Fruit fly (Drosophila melanogaster) whole organism, embryonic: ENCODE results near the gene Sry-alpha.
A peak's percentile ranks its signal among the peaks of the same experiment; 100 is the strongest.

Experiments
- Abd-B ChIP-seq: fragments of 200-800 bp; sonication (Bioruptor generic); optimal IDR thresholded peaks from 2 replicates; lab custom pipeline; 2018; ENCODE audit warnings: missing biosample characterization, mild to moderate bottlenecking, missing genetic modification characterization, moderate library complexity
- Atf6 ChIP-seq: fragments of 200-800 bp; sonication (Bioruptor generic); IDR thresholded peaks from 2 replicates; pipeline ENCODE4 v1.3.6; 2022; ENCODE audit warnings: missing biosample characterization, missing genetic modification characterization
- Bdp1 ChIP-seq: fragments of 200-800 bp; sonication (Bioruptor generic); optimal IDR thresholded peaks from 3 replicates; lab custom pipeline; 2016; ENCODE audit warnings: missing biosample characterization, missing genetic modification characterization
- Blimp-1 ChIP-seq: fragments of 200-800 bp; sonication (Bioruptor generic); optimal IDR thresholded peaks from 3 replicates; lab custom pipeline; 2018; ENCODE audit warnings: missing biosample characterization, missing genetic modification characterization, mild to moderate bottlenecking, moderate library complexity, missing genetic modification reagents
- CG1024 ChIP-seq: fragments of 200-800 bp; sonication (Bioruptor generic); IDR thresholded peaks from 2 replicates; pipeline ENCODE4 v1.3.6; 2022; ENCODE audit warnings: missing biosample characterization, missing genetic modification characterization
- CG10366 ChIP-seq: fragments of 200-800 bp; sonication (Bioruptor generic); IDR thresholded peaks from 2 replicates; pipeline ENCODE4 v1.3.6; 2022; ENCODE audit warnings: missing biosample characterization, missing genetic modification characterization
- CG10565 ChIP-seq: fragments of 200-800 bp; sonication (Bioruptor generic); optimal IDR thresholded peaks from 3 replicates; lab custom pipeline; 2016; ENCODE audit warnings: missing biosample characterization, mild to moderate bottlenecking, missing genetic modification characterization
- CG10959 ChIP-seq: fragments of 200-800 bp; sonication (Bioruptor generic); IDR thresholded peaks from 2 replicates; pipeline ENCODE4 v1.3.6; 2022; ENCODE audit warnings: missing biosample characterization, missing genetic modification characterization
- CG11504 ChIP-seq: fragments of 200-800 bp; sonication (Bioruptor generic); optimal IDR thresholded peaks from 3 replicates; lab custom pipeline; 2019; ENCODE audit warnings: missing biosample characterization, mild to moderate bottlenecking, missing genetic modification characterization, moderate library complexity
- CG12942 ChIP-seq: fragments of 200-800 bp; sonication (Bioruptor generic); optimal IDR thresholded peaks from 3 replicates; lab custom pipeline; 2016; ENCODE audit warnings: missing biosample characterization, missing genetic modification characterization
- CG13624 ChIP-seq: fragments of 200-800 bp; sonication (Bioruptor generic); optimal IDR thresholded peaks from 2 replicates; lab custom pipeline; 2016; ENCODE audit warnings: missing biosample characterization, missing genetic modification characterization
- CG15479 ChIP-seq: fragments of 200-800 bp; sonication (Bioruptor generic); optimal IDR thresholded peaks from 3 replicates; lab custom pipeline; 2019; ENCODE audit warnings: missing biosample characterization, mild to moderate bottlenecking, missing genetic modification characterization, moderate library complexity
- CG18599 ChIP-seq: fragments of 200-800 bp; sonication (Bioruptor generic); optimal IDR thresholded peaks from 3 replicates; lab custom pipeline; 2017; ENCODE audit warnings: missing biosample characterization, missing genetic modification characterization, mild to moderate bottlenecking, moderate library complexity, missing genetic modification reagents
- CG2678 ChIP-seq: fragments of 200-800 bp; sonication (Bioruptor generic); optimal IDR thresholded peaks from 3 replicates; lab custom pipeline; 2019; ENCODE audit warnings: missing biosample characterization, mild to moderate bottlenecking, missing genetic modification characterization, moderate library complexity
- CG2889 ChIP-seq: fragments of 200-800 bp; sonication (Bioruptor generic); IDR thresholded peaks from 3 replicates; pipeline ENCODE4 v1.3.6; 2022; ENCODE audit warnings: missing biosample characterization, missing genetic modification characterization
- CG4282 ChIP-seq: fragments of 200-800 bp; sonication (Bioruptor generic); optimal IDR thresholded peaks from 2 replicates; lab custom pipeline; 2016; ENCODE audit warnings: missing biosample characterization, missing genetic modification characterization
- CG43689 ChIP-seq: fragments of 200-800 bp; sonication (Bioruptor generic); IDR thresholded peaks from 2 replicates; pipeline ENCODE4 v1.3.6; 2022; ENCODE audit warnings: missing biosample characterization, missing genetic modification characterization
- CG4707 ChIP-seq: fragments of 200-800 bp; sonication (Bioruptor generic); optimal IDR thresholded peaks from 2 replicates; lab custom pipeline; 2018; ENCODE audit warnings: missing biosample characterization, mild to moderate bottlenecking, missing genetic modification characterization, moderate library complexity
- CG4730 ChIP-seq: fragments of 200-800 bp; sonication (Bioruptor generic); IDR thresholded peaks from 2 replicates; pipeline ENCODE4 v1.3.6; 2022; ENCODE audit warnings: missing biosample characterization, missing genetic modification characterization
- CG9876 ChIP-seq: fragments of 200-800 bp; sonication (Bioruptor generic); optimal IDR thresholded peaks from 2 replicates; lab custom pipeline; 2016; ENCODE audit warnings: missing biosample characterization, missing genetic modification characterization
- Optix ChIP-seq: fragments of 200-800 bp; sonication (Bioruptor generic); IDR thresholded peaks from 3 replicates; pipeline ENCODE4 v1.3.6; 2022; ENCODE audit warnings: missing biosample characterization, missing genetic modification characterization
- Scr ChIP-seq: fragments of 200-800 bp; sonication (Bioruptor generic); IDR thresholded peaks from 2 replicates; pipeline ENCODE4 v1.3.6; 2022; ENCODE audit warnings: missing biosample characterization, missing genetic modification characterization; ENCODE audit not compliant: partially characterized antibody
- Spps ChIP-seq: fragments of 200-800 bp; sonication (Bioruptor generic); optimal IDR thresholded peaks from 2 replicates; lab custom pipeline; 2018; ENCODE audit warnings: missing biosample characterization, mild to moderate bottlenecking, missing genetic modification characterization
- Stat92E ChIP-seq, 3 experiments: fragments of >200 bp in 2 of 3; fragments of 200-800 bp in 1 of 3; sonication (Bioruptor generic) in 1 of 3; optimal IDR thresholded peaks; 2 replicates each; lab custom pipeline; 2017 to 2019; ENCODE audit warnings: missing biosample characterization in 3 of 3, missing genetic modification characterization in 3 of 3, mild to moderate bottlenecking in 1 of 3, moderate library complexity in 1 of 3
- ara ChIP-seq: fragments of 200-800 bp; sonication (Bioruptor generic); IDR thresholded peaks from 2 replicates; pipeline ENCODE4 v1.3.6; 2022; ENCODE audit warnings: missing biosample characterization, missing genetic modification characterization
- ash1 ChIP-seq: fragments of 200-800 bp; sonication (Bioruptor generic); optimal IDR thresholded peaks from 2 replicates; lab custom pipeline; 2018; ENCODE audit warnings: missing biosample characterization, mild to moderate bottlenecking, missing genetic modification characterization
- az2 ChIP-seq: fragments of 200-800 bp; sonication (Bioruptor generic); optimal IDR thresholded peaks from 3 replicates; lab custom pipeline; 2016; ENCODE audit warnings: missing biosample characterization, missing genetic modification characterization
- bcd ChIP-seq: fragments of 200-800 bp; sonication (Bioruptor generic); optimal IDR thresholded peaks from 2 replicates; lab custom pipeline; 2017; ENCODE audit warnings: missing biosample characterization, mild to moderate bottlenecking, missing genetic modification characterization
- danr ChIP-seq: fragments of 200-800 bp; sonication (Bioruptor generic); IDR thresholded peaks from 2 replicates; pipeline ENCODE4 v1.3.6; 2022; ENCODE audit warnings: missing biosample characterization, missing genetic modification characterization
- dimm ChIP-seq: fragments of 200-800 bp; sonication (Bioruptor generic); IDR thresholded peaks from 2 replicates; pipeline ENCODE4 v1.3.6; 2022; ENCODE audit warnings: missing biosample characterization, missing genetic modification characterization
- dm ChIP-seq: fragments of 200-800 bp; sonication (Bioruptor generic); optimal IDR thresholded peaks from 3 replicates; lab custom pipeline; 2016; ENCODE audit warnings: missing biosample characterization, missing genetic modification characterization
- ems ChIP-seq: fragments of 200-800 bp; sonication (Bioruptor generic); optimal IDR thresholded peaks from 3 replicates; lab custom pipeline; 2016; ENCODE audit warnings: missing biosample characterization, missing genetic modification characterization
- eve ChIP-seq, 2 experiments: fragments of >200 bp; optimal IDR thresholded peaks; 2 replicates each; lab custom pipeline; 2017; ENCODE audit warnings: missing biosample characterization in 2 of 2, missing genetic modification characterization in 2 of 2
- ewg ChIP-seq: fragments of 200-800 bp; sonication (Bioruptor generic); optimal IDR thresholded peaks from 3 replicates; lab custom pipeline; 2017; ENCODE audit warnings: mild to moderate bottlenecking, missing biosample characterization, missing genetic modification reagents, missing genetic modification characterization
- fd96Cb ChIP-seq: fragments of 200-800 bp; sonication (Bioruptor generic); optimal IDR thresholded peaks from 2 replicates; lab custom pipeline; 2018; ENCODE audit warnings: missing biosample characterization, mild to moderate bottlenecking, missing genetic modification characterization, moderate library complexity
- gcm ChIP-seq: fragments of 200-800 bp; sonication (Bioruptor generic); optimal IDR thresholded peaks from 2 replicates; lab custom pipeline; 2019; ENCODE audit warnings: missing biosample characterization, mild to moderate bottlenecking, missing genetic modification characterization, moderate library complexity
- gem ChIP-seq: fragments of 200-800 bp; sonication (Bioruptor generic); optimal IDR thresholded peaks from 2 replicates; lab custom pipeline; 2019; ENCODE audit warnings: missing biosample characterization, mild to moderate bottlenecking, missing genetic modification characterization, moderate library complexity
- her ChIP-seq: fragments of 200-800 bp; sonication (Bioruptor generic); optimal IDR thresholded peaks from 2 replicates; lab custom pipeline; 2016; ENCODE audit warnings: missing biosample characterization, missing genetic modification characterization
- kni ChIP-seq: fragments of 200-800 bp; sonication (Bioruptor generic); optimal IDR thresholded peaks from 3 replicates; lab custom pipeline; 2017; ENCODE audit warnings: mild to moderate bottlenecking, missing biosample characterization, missing genetic modification reagents, missing genetic modification characterization
- mirr ChIP-seq: fragments of 200-800 bp; sonication (Bioruptor generic); optimal IDR thresholded peaks from 3 replicates; lab custom pipeline; 2018; ENCODE audit warnings: missing biosample characterization, mild to moderate bottlenecking, missing genetic modification characterization
- pros ChIP-seq: fragments of 200-800 bp; sonication (Bioruptor generic); optimal IDR thresholded peaks from 3 replicates; lab custom pipeline; 2019; ENCODE audit warnings: missing biosample characterization, mild to moderate bottlenecking, missing genetic modification characterization, moderate library complexity
- ranshi ChIP-seq: fragments of 200-800 bp; sonication (Bioruptor generic); IDR thresholded peaks from 2 replicates; pipeline ENCODE4 v1.3.6; 2022; ENCODE audit warnings: missing biosample characterization, missing genetic modification characterization
- row ChIP-seq: fragments of 200-800 bp; sonication (Bioruptor generic); IDR thresholded peaks from 3 replicates; pipeline ENCODE4 v1.3.6; 2022; ENCODE audit warnings: missing biosample characterization, missing genetic modification characterization
- scrt ChIP-seq: fragments of 200-800 bp; sonication (Bioruptor generic); optimal IDR thresholded peaks from 2 replicates; lab custom pipeline; 2018; ENCODE audit warnings: missing biosample characterization, mild to moderate bottlenecking, missing genetic modification characterization, moderate library complexity
- sd ChIP-seq: fragments of 200-800 bp; sonication (Bioruptor generic); optimal IDR thresholded peaks from 3 replicates; lab custom pipeline; 2018; ENCODE audit warnings: missing biosample characterization, mild to moderate bottlenecking, missing genetic modification characterization, moderate library complexity
- sens ChIP-seq: fragments of 200-800 bp; sonication (Bioruptor generic); peaks from one replicate; lab custom pipeline; 2016; ENCODE audit warnings: missing biosample characterization, missing genetic modification characterization
- wor ChIP-seq: fragments of 200-800 bp; sonication (Bioruptor generic); IDR thresholded peaks from 2 replicates; pipeline ENCODE4 v1.3.6; 2022; ENCODE audit warnings: missing biosample characterization, missing genetic modification characterization

Gene Sry-alpha

dm6 chr3R:30083215-30083614 lies 43.7 kb downstream of the Sry-alpha start (continued):
- no peak for TF ChIP-seq mirr (GFP tag; lab: Kevin White, UChicago)
- no peak for TF ChIP-seq CG4282 (GFP tag; lab: Kevin White, UChicago)
- peak; percentile 46 for TF ChIP-seq CG11504 (tag; lab: Kevin White, UChicago)
- no peak for TF ChIP-seq CG4730
- no peak for TF ChIP-seq CG2889 (GFP tag; lab: Robert Waterston, UW)
- peak; percentile 27; the same call in 1 of the 3 replicates for TF ChIP-seq row
- no peak for TF ChIP-seq ash1 (GFP tag; lab: Kevin White, UChicago)
- no peak for TF ChIP-seq CG10366 (GFP tag; lab: Robert Waterston, UW)
- peak; percentile 83 for TF ChIP-seq sens (GFP tag; lab: Kevin White, UChicago)
- peak; percentile 5 for TF ChIP-seq az2 (GFP tag; lab: Kevin White, UChicago)
- TF ChIP-seq Abd-B = peak; percentile 26
- peak; percentile 35 for TF ChIP-seq CG2678 (tag; lab: Kevin White, UChicago)
- TF ChIP-seq dimm (GFP tag; lab: Robert Waterston, UW) = no peak
- TF ChIP-seq Bdp1 (GFP tag; lab: Kevin White, UChicago) = no peak

dm6 chr3R:30084137-30084536 lies 44.6 kb downstream of the Sry-alpha start:
- TF ChIP-seq gem (tag; lab: Kevin White, UChicago) (peak; percentile 4), Spps (no peak), CG18599 (GFP tag; lab: Kevin White, UChicago) (no peak), bcd (GFP tag; lab: Kevin White, UChicago) (no peak), CG1024 (GFP tag; lab: Robert Waterston, UW) (no peak), CG11504 (tag; lab: Kevin White, UChicago) (peak; percentile 9)

- no peak for TF ChIP-seq CG43689 (GFP tag; lab: Robert Waterston, UW)
- no peak for TF ChIP-seq Atf6 (GFP tag; lab: Robert Waterston, UW)
- TF ChIP-seq wor (GFP tag; lab: Robert Waterston, UW) = no peak
- no peak for TF ChIP-seq CG15479 (GFP tag; lab: Kevin White, UChicago)
- no peak for TF ChIP-seq CG13624 (GFP tag; lab: Kevin White, UChicago)
- TF ChIP-seq CG10565 (GFP tag; lab: Kevin White, UChicago) = no peak
- no peak for TF ChIP-seq fd96Cb (tag; lab: Kevin White, UChicago)
- TF ChIP-seq Stat92E (GFP tag; optimal IDR thresholded peaks at IDR 0.05; lab: Kevin White, UChicago) = no peak
- no peak for TF ChIP-seq CG10959 (GFP tag; lab: Robert Waterston, UW)
- no peak for TF ChIP-seq CG9876 (GFP tag; lab: Kevin White, UChicago)
- TF ChIP-seq dm (GFP tag; lab: Kevin White, UChicago) = no peak
- peak; percentile 53 for TF ChIP-seq sd (tag; lab: Kevin White, UChicago)
- no peak for TF ChIP-seq CG4707
- TF ChIP-seq danr (GFP tag; lab: Robert Waterston, UW) = no peak
- TF ChIP-seq ewg (GFP tag; lab: Kevin White, UChicago) = peak; percentile 46
- no peak for TF ChIP-seq CG12942 (GFP tag; lab: Kevin White, UChicago)
- no peak for TF ChIP-seq dimm (GFP tag; lab: Robert Waterston, UW)
- no peak for TF ChIP-seq gcm (GFP tag; lab: Kevin White, UChicago)
- no peak for TF ChIP-seq pros
- TF ChIP-seq her = no peak
- TF ChIP-seq Scr (GFP tag; lab: Robert Waterston, UW) = no peak
- no peak for TF ChIP-seq kni (GFP tag; lab: Kevin White, UChicago)
- no peak for TF ChIP-seq eve (GFP tag; optimal IDR thresholded peaks at IDR 0.05; lab: Kevin White, UChicago)
- TF ChIP-seq ems (GFP tag; lab: Kevin White, UChicago) = no peak
- peak; percentile 94 for TF ChIP-seq Blimp-1
- no peak for TF ChIP-seq ara (GFP tag; lab: Robert Waterston, UW)
- TF ChIP-seq ranshi = no peak
- TF ChIP-seq Optix (GFP tag; lab: Robert Waterston, UW) = no peak
- peak; percentile 26 for TF ChIP-seq scrt (GFP tag; lab: Kevin White, UChicago)
- no peak for TF ChIP-seq CG1024 (GFP tag; lab: Robert Waterston, UW)
Measured at dm6 chr3R:30090261-30091006, 50.9 kb downstream of the Sry-alpha start.
